Worm (Caenorhabditis elegans) whole organism, L3 larva: Measurements from ENCODE around the gene ZC21.6.

Experiments used
- R02D3.7 ChIP-seq: fragments of 150-350 bp; optimal IDR thresholded peaks from 2 replicates; lab custom pipeline; 2014; ENCODE audit warnings: missing biosample characterization, missing genetic modification characterization
- aly-2 ChIP-seq: fragments of 150-350 bp; optimal IDR thresholded peaks from 2 replicates; lab custom pipeline; 2014; ENCODE audit warnings: missing biosample characterization, missing genetic modification characterization
- ama-1 ChIP-seq: fragments of 150-350 bp; optimal IDR thresholded peaks from 2 replicates; lab custom pipeline; 2018
- ceh-82 ChIP-seq: fragments of 150-350 bp; optimal IDR thresholded peaks from 2 replicates; lab custom pipeline; 2014; ENCODE audit warnings: missing biosample characterization, missing genetic modification characterization
- ceh-9 ChIP-seq: sonication (generic microtip); optimal IDR thresholded peaks from 2 replicates; lab custom pipeline; 2018; ENCODE audit warnings: missing biosample characterization, missing genetic modification characterization
- daf-12 ChIP-seq: fragments of 150-350 bp; optimal IDR thresholded peaks from 2 replicates; lab custom pipeline; 2014; ENCODE audit warnings: missing biosample characterization, missing genetic modification reagents, missing genetic modification characterization
- egl-5 ChIP-seq: fragments of 150-350 bp; optimal IDR thresholded peaks from 2 replicates; lab custom pipeline; 2017; ENCODE audit warnings: missing biosample characterization, missing genetic modification reagents, missing genetic modification characterization, inconsistent platforms
- elt-2 ChIP-seq: sonication (generic microtip); optimal IDR thresholded peaks from 2 replicates; lab custom pipeline; 2016; ENCODE audit warnings: missing genetic modification reagents, mild to moderate bottlenecking, missing genetic modification characterization, missing compliant biosample characterization
- eor-1 ChIP-seq, 2 experiments: fragments of 150-350 bp; optimal IDR thresholded peaks; 2 replicates each; lab custom pipeline; 2014 to 2018; ENCODE audit warnings: missing biosample characterization in 2 of 2, missing genetic modification characterization in 2 of 2
- fkh-2 ChIP-seq: fragments of 150-350 bp; optimal IDR thresholded peaks from 2 replicates; lab custom pipeline; 2014; ENCODE audit warnings: missing biosample characterization, missing genetic modification reagents, missing genetic modification characterization
- lin-15B ChIP-seq: fragments of 150-350 bp; optimal IDR thresholded peaks from 2 replicates; lab custom pipeline; 2014; ENCODE audit warnings: missing biosample characterization, missing genetic modification characterization
- lin-39 ChIP-seq: fragments of 150-350 bp; optimal IDR thresholded peaks from 2 replicates; lab custom pipeline; 2018; ENCODE audit warnings: missing biosample characterization, missing genetic modification reagents, missing genetic modification characterization
- lsy-12 ChIP-seq: sonication (generic microtip); optimal IDR thresholded peaks from 2 replicates; lab custom pipeline; 2016; ENCODE audit warnings: mild to moderate bottlenecking, missing genetic modification characterization, missing compliant biosample characterization
- mdl-1 ChIP-seq: fragments of 150-350 bp; optimal IDR thresholded peaks from 2 replicates; lab custom pipeline; 2014; ENCODE audit warnings: missing biosample characterization, missing genetic modification characterization
- mml-1 ChIP-seq: fragments of 150-350 bp; sonication (generic microtip); optimal IDR thresholded peaks from 3 replicates; lab custom pipeline; 2014; ENCODE audit warnings: missing biosample characterization, missing genetic modification characterization
- nhr-11 ChIP-seq: fragments of 150-350 bp; optimal IDR thresholded peaks from 2 replicates; lab custom pipeline; 2014; ENCODE audit warnings: missing biosample characterization, missing genetic modification characterization
- nhr-12 ChIP-seq: fragments of 150-350 bp; optimal IDR thresholded peaks from 2 replicates; lab custom pipeline; 2014; ENCODE audit warnings: missing biosample characterization, missing genetic modification characterization
- nhr-23 ChIP-seq: fragments of 150-350 bp; optimal IDR thresholded peaks from 2 replicates; lab custom pipeline; 2014; ENCODE audit warnings: missing biosample characterization, missing genetic modification reagents, missing genetic modification characterization
- nhr-237 ChIP-seq: fragments of 150-350 bp; optimal IDR thresholded peaks from 2 replicates; lab custom pipeline; 2014; ENCODE audit warnings: missing biosample characterization, missing genetic modification characterization
- nhr-25 ChIP-seq: sonication (generic microtip); optimal IDR thresholded peaks from 2 replicates; lab custom pipeline; 2017; ENCODE audit warnings: missing biosample characterization, missing genetic modification characterization
- nhr-28 ChIP-seq: fragments of 150-350 bp; optimal IDR thresholded peaks from 2 replicates; lab custom pipeline; 2014; ENCODE audit warnings: missing biosample characterization, missing genetic modification characterization
- nhr-43 ChIP-seq: sonication (generic microtip); optimal IDR thresholded peaks from 2 replicates; lab custom pipeline; 2016; ENCODE audit warnings: mild to moderate bottlenecking, missing genetic modification characterization, missing compliant biosample characterization; ENCODE audit not compliant: poor library complexity, severe bottlenecking
- nhr-67 ChIP-seq: fragments of 150-350 bp; optimal IDR thresholded peaks from 2 replicates; lab custom pipeline; 2014; ENCODE audit warnings: missing biosample characterization, missing genetic modification characterization
- nhr-76 ChIP-seq: fragments of 150-350 bp; sonication (generic microtip); optimal IDR thresholded peaks from 5 replicates; lab custom pipeline; 2014; ENCODE audit warnings: missing biosample characterization, missing genetic modification characterization
- pha-4 ChIP-seq: fragments of 150-350 bp; optimal IDR thresholded peaks from 2 replicates; lab custom pipeline; 2014; ENCODE audit warnings: missing biosample characterization, missing genetic modification reagents, missing genetic modification characterization
- pqm-1 ChIP-seq: fragments of 150-350 bp; optimal IDR thresholded peaks from 2 replicates; lab custom pipeline; 2017; ENCODE audit warnings: missing biosample characterization, missing genetic modification characterization, inconsistent platforms
- sea-2 ChIP-seq: fragments of 150-350 bp; sonication (generic microtip); optimal IDR thresholded peaks from 4 replicates; lab custom pipeline; 2014; ENCODE audit warnings: missing biosample characterization, missing genetic modification reagents, missing genetic modification characterization
- skn-1 ChIP-seq: fragments of 150-350 bp; optimal IDR thresholded peaks from 2 replicates; lab custom pipeline; 2014; ENCODE audit warnings: missing biosample characterization, missing genetic modification characterization
- snpc-4 ChIP-seq: fragments of 150-350 bp; optimal IDR thresholded peaks from 2 replicates; lab custom pipeline; 2014; ENCODE audit warnings: missing biosample characterization, missing genetic modification characterization
- tbx-2 ChIP-seq: sonication (generic microtip); optimal IDR thresholded peaks from 2 replicates; lab custom pipeline; 2016; ENCODE audit warnings: mild to moderate bottlenecking, missing genetic modification characterization, missing compliant biosample characterization
- zag-1 ChIP-seq: fragments of 150-350 bp; optimal IDR thresholded peaks from 2 replicates; lab custom pipeline; 2014; ENCODE audit warnings: missing biosample characterization, missing genetic modification characterization
- ztf-11 ChIP-seq: fragments of 150-350 bp; optimal IDR thresholded peaks from 2 replicates; lab custom pipeline; 2014; ENCODE audit warnings: missing biosample characterization, missing genetic modification characterization

Gene ZC21.6

DNA sequence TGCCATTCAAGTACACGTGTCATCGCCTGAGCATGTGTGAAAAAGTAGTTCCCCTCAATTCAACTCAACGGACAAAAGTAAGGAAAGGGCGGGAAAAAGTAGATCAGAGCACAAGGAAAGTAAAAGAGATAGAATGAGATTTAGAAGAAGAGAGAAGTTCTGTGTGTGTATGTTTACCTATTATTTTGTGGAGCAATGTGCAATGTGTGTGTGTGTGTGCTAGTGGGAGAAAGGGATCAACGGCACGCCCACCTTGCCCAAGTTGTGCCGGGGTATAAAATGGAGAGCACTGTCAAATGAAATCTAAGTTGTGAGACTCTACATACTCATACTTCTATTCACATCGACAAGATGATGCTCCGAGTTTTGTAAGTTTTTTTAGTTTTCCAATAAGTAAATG, 20.6 kb downstream of the ZC21.6 start, which contains the start of gene idpp-15:
TSS of gene idpp-15 (plus strand) at position 301 of the 400 bp plus-strand sequence.
- no peak for TF ChIP-seq nhr-67
- peak; percentile 72 for TF ChIP-seq pha-4 (tag; lab: Kevin White, UChicago)

DNA sequence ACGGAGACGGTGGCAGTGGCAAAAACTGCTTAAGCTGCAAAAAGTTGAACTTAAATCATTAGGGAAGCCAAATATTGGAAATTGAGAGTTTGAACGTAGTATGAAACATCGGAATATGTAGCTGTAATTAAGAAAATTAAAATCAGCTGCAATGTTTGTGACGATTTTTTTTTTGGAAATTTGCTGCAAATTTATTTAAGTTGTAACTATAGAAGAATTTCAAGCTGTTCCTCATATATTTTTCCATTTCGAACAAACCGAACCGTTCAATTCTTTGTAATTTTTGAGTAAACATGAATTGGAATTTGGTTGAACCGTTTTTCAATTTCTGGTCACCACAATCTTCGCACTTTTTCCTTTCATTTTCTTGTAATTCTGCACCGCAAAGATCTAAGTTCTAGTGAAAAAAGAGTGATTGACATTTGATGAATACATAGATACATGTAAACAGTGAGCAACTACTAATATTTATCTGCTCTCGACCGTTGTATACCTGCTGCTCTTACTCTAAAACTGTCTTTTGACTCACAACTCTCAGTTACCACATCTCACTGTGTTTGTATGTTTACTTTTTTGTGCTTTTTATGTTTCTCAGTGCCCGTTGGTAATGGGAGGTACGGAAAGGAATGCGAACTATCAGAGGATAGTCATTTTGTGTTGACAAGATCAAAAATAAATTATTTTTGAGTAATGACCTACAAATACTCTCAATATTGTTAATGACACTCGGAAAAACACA, 23.6 kb downstream of the ZC21.6 start:
- no peak for TF ChIP-seq lin-39
- no peak for TF ChIP-seq tbx-2 (tag; lab: Kevin White, UChicago)
- TF ChIP-seq zag-1, result no peak
- TF ChIP-seq pha-4 (tag; lab: Kevin White, UChicago), result peak; percentile 97
- no peak for TF ChIP-seq nhr-11 (tag; lab: Kevin White, UChicago)

DNA sequence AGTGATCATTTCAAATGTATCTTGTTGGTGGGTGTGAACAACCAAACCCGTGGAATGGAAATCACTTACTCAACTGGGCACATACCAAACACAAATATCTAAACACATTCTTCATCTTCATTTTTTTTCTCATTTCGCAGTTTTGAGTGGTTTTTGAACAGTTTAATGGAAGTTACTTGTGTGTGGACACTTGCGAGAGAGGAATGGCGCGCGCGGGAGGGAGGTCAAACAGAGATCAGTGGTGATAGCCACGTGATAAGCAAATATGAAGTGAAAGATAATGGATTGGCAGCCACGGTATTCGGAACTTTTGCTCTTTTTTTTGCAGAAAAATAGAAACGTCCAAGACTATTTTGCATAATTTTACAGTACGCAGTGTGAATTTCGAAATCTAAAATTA, 24.8 kb downstream of the ZC21.6 start:
- TF ChIP-seq daf-12 (no peak), R02D3.7 (no peak), pha-4 (tag; lab: Kevin White, UChicago) (peak; percentile 76), ceh-82 (tag; lab: Kevin White, UChicago) (no peak), skn-1 (tag; lab: Kevin White, UChicago) (no peak), aly-2 (no peak), eor-1 (tag; optimal IDR thresholded peaks at IDR 0.05; lab: Kevin White, UChicago) (no peak)

DNA sequence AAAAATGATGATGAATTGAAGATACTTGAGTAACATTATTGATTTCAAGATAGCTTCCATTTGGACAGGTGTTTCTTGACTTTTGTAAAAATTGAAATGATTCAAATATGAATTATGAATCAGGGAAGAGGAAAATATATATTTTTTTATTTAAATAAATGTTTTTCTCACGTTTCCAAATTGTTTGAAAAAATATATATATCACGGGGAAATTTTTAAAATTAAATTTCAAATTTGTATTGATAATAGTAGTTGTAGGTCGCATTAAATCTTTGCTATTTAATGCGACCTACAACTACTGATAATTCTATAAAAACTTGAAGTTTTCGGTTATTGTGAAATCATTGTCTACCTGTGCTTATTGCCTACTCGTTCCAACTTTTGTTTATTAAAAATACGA, 25.5 kb downstream of the ZC21.6 start, which contains the start of gene ZC21.8:
TSS of gene ZC21.8 (minus strand) at position 101 of the 400 bp plus-strand sequence.
- no peak for TF ChIP-seq mdl-1 (tag; lab: Kevin White, UChicago)
- TF ChIP-seq snpc-4 (tag; lab: Kevin White, UChicago), result no peak
- TF ChIP-seq lin-15B, result no peak
- no peak for TF ChIP-seq ztf-11 (tag; lab: Kevin White, UChicago)
- no peak for TF ChIP-seq ama-1 (lab: Kevin White, UChicago)
- TF ChIP-seq nhr-237 (tag; lab: Kevin White, UChicago), result no peak
- no peak for TF ChIP-seq nhr-11 (tag; lab: Kevin White, UChicago)
- no peak for TF ChIP-seq nhr-76 (tag; lab: Kevin White, UChicago)
- TF ChIP-seq pha-4 (tag; lab: Kevin White, UChicago), result no peak
- TF ChIP-seq ceh-9 (tag; lab: Kevin White, UChicago), result no peak
- TF ChIP-seq zag-1, result no peak
- TF ChIP-seq mml-1, result no peak
- TF ChIP-seq nhr-67, result no peak
- TF ChIP-seq sea-2, result no peak
- TF ChIP-seq lin-39, result no peak
- TF ChIP-seq skn-1 (tag; lab: Kevin White, UChicago), result no peak
- TF ChIP-seq, all 47 proteins: peak for 0

DNA sequence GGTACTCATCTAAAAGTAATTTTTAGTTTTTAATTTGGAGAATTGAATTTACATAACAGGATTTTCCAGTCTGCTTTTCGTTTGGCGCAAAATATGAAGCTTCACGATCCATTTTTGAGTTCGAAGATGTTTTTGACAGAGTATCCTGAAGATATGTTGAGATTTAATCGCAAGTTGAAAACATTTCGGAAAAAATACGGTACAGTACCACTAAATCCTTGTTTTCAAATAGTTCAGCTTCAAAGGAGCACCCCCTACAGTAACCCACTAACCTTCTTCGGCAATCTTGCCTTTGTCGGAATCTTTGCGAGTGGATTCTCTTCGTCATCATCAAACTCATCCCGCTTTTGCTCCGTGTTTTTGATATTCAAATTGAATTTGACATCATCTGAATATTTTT, 26.4 kb downstream of the ZC21.6 start:
- TF ChIP-seq elt-2, result no peak
- peak; percentile 25 for TF ChIP-seq aly-2
- TF ChIP-seq, all 47 proteins: peak for 1

DNA sequence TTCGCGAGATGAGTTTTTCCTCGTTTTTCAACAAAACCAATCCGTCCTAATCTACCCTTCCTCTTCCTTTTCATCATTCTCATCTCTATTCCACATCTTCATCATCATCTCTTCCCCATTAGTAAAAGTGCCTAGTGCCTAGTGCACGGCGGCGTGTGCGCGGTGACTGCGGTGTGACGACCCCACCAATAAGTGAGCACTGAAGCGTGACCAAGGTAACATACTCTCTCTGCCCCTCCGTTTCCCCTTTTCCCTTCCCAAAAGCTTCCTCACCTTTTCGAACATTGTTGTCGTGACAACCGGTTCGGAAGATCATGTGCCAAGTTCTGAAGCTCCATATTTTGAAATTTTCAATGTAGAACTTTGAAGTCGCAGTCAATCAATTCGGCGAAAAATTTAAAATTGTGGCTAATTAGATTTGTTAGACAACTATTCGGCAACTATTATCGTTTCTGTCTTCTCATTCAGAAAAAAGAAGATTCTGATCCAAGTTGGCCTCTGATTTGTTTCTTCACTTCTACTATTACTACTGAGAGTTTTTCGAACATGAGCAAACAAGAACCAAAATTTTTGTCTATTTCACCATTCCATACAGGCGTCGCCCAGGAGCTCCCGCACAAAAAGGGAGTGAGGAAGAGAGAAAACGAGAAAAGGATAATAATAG, 33.0 kb downstream of the ZC21.6 start:
- no peak for TF ChIP-seq skn-1 (tag; lab: Kevin White, UChicago)
- no peak for TF ChIP-seq pqm-1 (tag; lab: Kevin White, UChicago)
- TF ChIP-seq nhr-67, result no peak
- no peak for TF ChIP-seq nhr-76 (tag; lab: Kevin White, UChicago)
- no peak for TF ChIP-seq nhr-25 (tag; lab: Kevin White, UChicago)
- no peak for TF ChIP-seq nhr-43 (tag; lab: Kevin White, UChicago)
- TF ChIP-seq lin-39, result no peak
- no peak for TF ChIP-seq lsy-12
- no peak for TF ChIP-seq nhr-28 (tag; lab: Kevin White, UChicago)
- no peak for TF ChIP-seq fkh-2 (tag; lab: Kevin White, UChicago)
- no peak for TF ChIP-seq elt-2
- no peak for TF ChIP-seq nhr-23
- TF ChIP-seq mdl-1 (tag; lab: Kevin White, UChicago), result no peak
- TF ChIP-seq nhr-237 (tag; lab: Kevin White, UChicago), result no peak
- no peak for TF ChIP-seq nhr-12 (tag; lab: Kevin White, UChicago)
- TF ChIP-seq zag-1, result no peak
- TF ChIP-seq egl-5 (tag; lab: Kevin White, UChicago), result no peak
- TF ChIP-seq lin-15B, result no peak
- no peak for TF ChIP-seq nhr-11 (tag; lab: Kevin White, UChicago)
